Fruit fly (Drosophila melanogaster) whole organism, prepupa: ENCODE results near the gene CCT4.

ENCODE experiments used
- Blimp-1 ChIP-seq: fragments of 200-800 bp; sonication (Bioruptor generic); optimal IDR thresholded peaks from 3 replicates; lab custom pipeline; 2017; ENCODE audit warnings: missing biosample characterization, missing genetic modification characterization, mild to moderate bottlenecking, moderate library complexity, missing genetic modification reagents
- CG10631 ChIP-seq: fragments of 200-800 bp; sonication (Bioruptor generic); optimal IDR thresholded peaks from 2 replicates; lab custom pipeline; 2016; ENCODE audit warnings: missing biosample characterization, missing genetic modification characterization
- CG10669 ChIP-seq: fragments of 200-800 bp; sonication (Bioruptor generic); optimal IDR thresholded peaks from 3 replicates; lab custom pipeline; 2018; ENCODE audit warnings: missing biosample characterization, mild to moderate bottlenecking, missing genetic modification characterization, moderate library complexity
- CG11294 ChIP-seq: fragments of 200-800 bp; sonication (Bioruptor generic); IDR thresholded peaks from 2 replicates; pipeline ENCODE4 v1.3.6; 2022; ENCODE audit warnings: missing biosample characterization, missing genetic modification characterization
- CG11762 ChIP-seq: fragments of 200-800 bp; sonication (Bioruptor generic); optimal IDR thresholded peaks from 3 replicates; lab custom pipeline; 2016; ENCODE audit warnings: missing biosample characterization, missing genetic modification characterization; ENCODE audit not compliant: insufficient read depth
- CG11902 ChIP-seq: fragments of 200-800 bp; sonication (Bioruptor generic); optimal IDR thresholded peaks from 3 replicates; lab custom pipeline; 2016; ENCODE audit warnings: missing biosample characterization, missing genetic modification characterization
- CG15336 ChIP-seq: fragments of 200-800 bp; sonication (Bioruptor generic); IDR thresholded peaks from 2 replicates; pipeline ENCODE4 v1.3.6; 2022; ENCODE audit warnings: missing biosample characterization, missing genetic modification characterization
- CG1621 ChIP-seq: fragments of 200-800 bp; sonication (Bioruptor generic); optimal IDR thresholded peaks from 3 replicates; lab custom pipeline; 2018; ENCODE audit warnings: missing biosample characterization, mild to moderate bottlenecking, missing genetic modification characterization
- CG3032 ChIP-seq: fragments of 200-800 bp; optimal IDR thresholded peaks from 2 replicates; lab custom pipeline; 2019; ENCODE audit warnings: missing biosample characterization, mild to moderate bottlenecking, missing genetic modification characterization, moderate library complexity
- CG31627 ChIP-seq: fragments of 200-800 bp; sonication (Bioruptor generic); optimal IDR thresholded peaks from 3 replicates; lab custom pipeline; 2016; ENCODE audit warnings: missing biosample characterization, missing genetic modification characterization
- CG32006 ChIP-seq: fragments of 200-800 bp; sonication (Bioruptor generic); optimal IDR thresholded peaks from 3 replicates; lab custom pipeline; 2017; ENCODE audit warnings: missing biosample characterization, mild to moderate bottlenecking, missing genetic modification characterization
- CG34406 ChIP-seq: fragments of 200-800 bp; sonication (Bioruptor generic); optimal IDR thresholded peaks from 3 replicates; lab custom pipeline; 2016; ENCODE audit warnings: missing biosample characterization, missing genetic modification characterization
- CG3919 ChIP-seq: fragments of 200-800 bp; sonication (Bioruptor generic); optimal IDR thresholded peaks from 3 replicates; lab custom pipeline; 2016; ENCODE audit warnings: missing biosample characterization, missing genetic modification characterization
- CG4318 ChIP-seq: fragments of 200-800 bp; sonication (Bioruptor generic); optimal IDR thresholded peaks from 3 replicates; lab custom pipeline; 2017; ENCODE audit warnings: missing biosample characterization, mild to moderate bottlenecking, missing genetic modification characterization
- CG6163 ChIP-seq: fragments of 200-800 bp; sonication (Bioruptor generic); IDR thresholded peaks from 3 replicates; pipeline ENCODE4 v1.3.6; 2022; ENCODE audit warnings: missing biosample characterization, missing genetic modification characterization
- CG6276 ChIP-seq: fragments of 200-800 bp; sonication (Bioruptor generic); optimal IDR thresholded peaks from 2 replicates; lab custom pipeline; 2017; ENCODE audit warnings: missing biosample characterization, mild to moderate bottlenecking, missing genetic modification characterization
- CG6792 ChIP-seq: fragments of 200-800 bp; sonication (Bioruptor generic); optimal IDR thresholded peaks from 3 replicates; lab custom pipeline; 2016; ENCODE audit warnings: missing biosample characterization, missing genetic modification characterization
- CG6808 ChIP-seq: fragments of 200-800 bp; sonication (Bioruptor generic); optimal IDR thresholded peaks from 3 replicates; lab custom pipeline; 2017; ENCODE audit warnings: missing biosample characterization, missing genetic modification characterization, mild to moderate bottlenecking, moderate library complexity, missing genetic modification reagents
- CG6854 ChIP-seq: fragments of 200-800 bp; sonication (Bioruptor generic); optimal IDR thresholded peaks from 2 replicates; lab custom pipeline; 2017; ENCODE audit warnings: missing biosample characterization, mild to moderate bottlenecking, missing genetic modification characterization
- CG7368 ChIP-seq: fragments of 200-800 bp; sonication (Bioruptor generic); optimal IDR thresholded peaks from 3 replicates; lab custom pipeline; 2016; ENCODE audit warnings: missing biosample characterization, missing genetic modification characterization
- CG8119 ChIP-seq: fragments of 200-800 bp; sonication (Bioruptor generic); IDR thresholded peaks from 3 replicates; pipeline ENCODE4 v1.3.6; 2022; ENCODE audit warnings: missing biosample characterization, missing genetic modification characterization
- CG8319 ChIP-seq: fragments of 200-800 bp; sonication (Bioruptor generic); optimal IDR thresholded peaks from 3 replicates; lab custom pipeline; 2016; ENCODE audit warnings: missing biosample characterization, missing genetic modification characterization
- CG8632 ChIP-seq: fragments of 200-800 bp; sonication (Bioruptor generic); optimal IDR thresholded peaks from 3 replicates; lab custom pipeline; 2016; ENCODE audit warnings: missing biosample characterization, missing genetic modification characterization
- Eip78C ChIP-seq: fragments of 200-800 bp; sonication (Bioruptor generic); peaks from one replicate; lab custom pipeline; 2016; ENCODE audit warnings: missing biosample characterization, missing genetic modification characterization
- Eip93F ChIP-seq: fragments of 200-800 bp; sonication (Bioruptor generic); optimal IDR thresholded peaks from 2 replicates; lab custom pipeline; 2016; ENCODE audit warnings: missing biosample characterization, mild to moderate bottlenecking, missing genetic modification characterization
- Ets21C ChIP-seq: fragments of 200-800 bp; sonication (Bioruptor generic); optimal IDR thresholded peaks from 3 replicates; lab custom pipeline; 2016; ENCODE audit warnings: missing biosample characterization, missing genetic modification characterization
- Ets96B ChIP-seq: fragments of 200-800 bp; optimal IDR thresholded peaks from 2 replicates; lab custom pipeline; 2019; ENCODE audit warnings: missing biosample characterization, mild to moderate bottlenecking, missing genetic modification characterization, moderate library complexity
- Hr38 ChIP-seq: sonication (Bioruptor generic); optimal IDR thresholded peaks from 2 replicates; lab custom pipeline; 2016; ENCODE audit warnings: missing biosample characterization, missing genetic modification characterization
- Hr39 ChIP-seq: fragments of 200-800 bp; sonication (Bioruptor generic); optimal IDR thresholded peaks from 2 replicates; lab custom pipeline; 2016; ENCODE audit warnings: missing biosample characterization, missing genetic modification characterization
- Hr4 ChIP-seq: fragments of 200-800 bp; sonication (Bioruptor generic); optimal IDR thresholded peaks from 3 replicates; lab custom pipeline; 2016; ENCODE audit warnings: missing biosample characterization, missing genetic modification characterization
- Lpt ChIP-seq: fragments of 200-800 bp; sonication (Bioruptor generic); optimal IDR thresholded peaks from 3 replicates; lab custom pipeline; 2016; ENCODE audit warnings: missing biosample characterization, missing genetic modification characterization
- OdsH ChIP-seq: fragments of 200-800 bp; sonication (Bioruptor generic); optimal IDR thresholded peaks from 3 replicates; lab custom pipeline; 2016; ENCODE audit warnings: missing biosample characterization, missing genetic modification characterization
- Smox ChIP-seq: fragments of 200-800 bp; sonication (Bioruptor generic); optimal IDR thresholded peaks from 3 replicates; lab custom pipeline; 2016; ENCODE audit warnings: missing biosample characterization, missing genetic modification characterization
- Sox15 ChIP-seq: fragments of 200-800 bp; sonication (Bioruptor generic); optimal IDR thresholded peaks from 3 replicates; lab custom pipeline; 2016; ENCODE audit warnings: missing biosample characterization, missing genetic modification characterization
- achi ChIP-seq: fragments of 200-800 bp; sonication (Bioruptor generic); optimal IDR thresholded peaks from 3 replicates; lab custom pipeline; 2016; ENCODE audit warnings: missing biosample characterization, missing genetic modification characterization
- acj6 ChIP-seq: fragments of 200-800 bp; sonication (Bioruptor generic); optimal IDR thresholded peaks from 3 replicates; lab custom pipeline; 2016; ENCODE audit warnings: missing biosample characterization, missing genetic modification characterization
- dac ChIP-seq: fragments of 200-800 bp; sonication (Bioruptor generic); optimal IDR thresholded peaks from 2 replicates; lab custom pipeline; 2017; ENCODE audit warnings: missing biosample characterization, mild to moderate bottlenecking, missing genetic modification characterization
- eg ChIP-seq: fragments of 200-800 bp; sonication (Bioruptor generic); IDR thresholded peaks from 3 replicates; pipeline ENCODE4 v1.3.6; 2022; ENCODE audit warnings: missing biosample characterization, missing genetic modification characterization
- esn ChIP-seq: fragments of 200-800 bp; sonication (Bioruptor generic); optimal IDR thresholded peaks from 2 replicates; lab custom pipeline; 2016; ENCODE audit warnings: missing biosample characterization, mild to moderate bottlenecking, missing genetic modification characterization, moderate library complexity
- fd59A ChIP-seq: fragments of 200-800 bp; sonication (Bioruptor generic); optimal IDR thresholded peaks from 2 replicates; lab custom pipeline; 2017; ENCODE audit warnings: missing biosample characterization, mild to moderate bottlenecking, missing genetic modification characterization, missing genetic modification reagents
- fkh ChIP-seq: fragments of 200-800 bp; sonication (Bioruptor generic); optimal IDR thresholded peaks from 3 replicates; lab custom pipeline; 2017; ENCODE audit warnings: missing biosample characterization, mild to moderate bottlenecking, missing genetic modification characterization, moderate library complexity
- lz ChIP-seq: fragments of 200-800 bp; sonication (Bioruptor generic); optimal IDR thresholded peaks from 3 replicates; lab custom pipeline; 2016; ENCODE audit warnings: missing biosample characterization, missing genetic modification characterization
- net ChIP-seq: fragments of 200-800 bp; sonication (Bioruptor generic); optimal IDR thresholded peaks from 3 replicates; lab custom pipeline; 2016; ENCODE audit warnings: missing biosample characterization, missing genetic modification characterization
- ss ChIP-seq, 2 experiments: fragments of 200-800 bp; sonication (Bioruptor generic); optimal IDR thresholded peaks; 2 replicates in 1 of 2; 3 replicates in 1 of 2; lab custom pipeline; 2017 to 2018; ENCODE audit warnings: mild to moderate bottlenecking in 2 of 2, missing biosample characterization in 2 of 2, missing genetic modification characterization in 2 of 2, moderate library complexity in 1 of 2
- svp ChIP-seq: fragments of 200-800 bp; sonication (Bioruptor generic); peaks from one replicate; lab custom pipeline; 2016; ENCODE audit warnings: missing biosample characterization, missing genetic modification characterization
- topi ChIP-seq: fragments of 200-800 bp; sonication (Bioruptor generic); optimal IDR thresholded peaks from 3 replicates; lab custom pipeline; 2016; ENCODE audit warnings: missing biosample characterization, missing genetic modification characterization

The CCT4 gene

DNA sequence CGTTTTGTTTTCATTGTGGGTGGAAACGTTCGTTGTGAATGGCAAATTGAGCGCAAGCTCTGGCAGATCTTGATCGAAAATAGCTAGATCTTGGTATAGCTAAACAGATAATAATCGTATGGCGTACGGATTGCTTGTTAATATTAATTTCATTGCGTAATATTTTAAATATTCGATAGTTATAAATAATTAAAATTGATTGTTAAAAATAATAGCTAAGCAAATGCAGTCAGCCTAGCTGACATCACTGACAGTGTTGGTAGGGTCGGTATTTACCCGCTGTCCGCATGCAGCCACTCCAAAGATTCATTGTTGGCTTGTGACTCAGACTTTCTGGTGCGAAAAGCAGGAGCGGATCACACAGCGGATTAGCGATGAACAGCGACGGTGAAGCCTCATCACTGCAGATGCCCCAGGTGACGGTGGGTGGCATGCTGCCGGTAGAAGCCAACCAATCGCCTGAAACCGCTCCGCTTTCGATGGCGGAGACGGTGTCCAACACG is 11.7 kb upstream of the CCT4 start, which contains the start of the genes CG5776 and spict (continued):
- TF ChIP-seq net (GFP tag; lab: Kevin White, UChicago): no peak
- peak; percentile 58 for TF ChIP-seq CG34406 (GFP tag; lab: Kevin White, UChicago)
- TF ChIP-seq CG8319 (GFP tag; lab: Kevin White, UChicago): no peak
- TF ChIP-seq ss (GFP tag; optimal IDR thresholded peaks at IDR 0.05; lab: Kevin White, UChicago): peak; percentile 42 to 66
- TF ChIP-seq CG7368 (GFP tag; lab: Kevin White, UChicago): no peak
- TF ChIP-seq CG11902 (GFP tag; lab: Kevin White, UChicago): peak; percentile 73
- peak; percentile 67 for TF ChIP-seq CG3032
- TF ChIP-seq CG15336 (GFP tag; lab: Robert Waterston, UW): peak; percentile 70
- peak; percentile 51; the same call in 1 of the 2 replicates for TF ChIP-seq CG11294 (GFP tag; lab: Robert Waterston, UW)
- no peak for TF ChIP-seq Sox15 (GFP tag; lab: Kevin White, UChicago)
- peak; percentile 47 for TF ChIP-seq CG6792 (GFP tag; lab: Kevin White, UChicago)
- peak; percentile 48 for TF ChIP-seq Hr39 (GFP tag; lab: Kevin White, UChicago)
- TF ChIP-seq CG31627: peak; percentile 47
- TF ChIP-seq CG4318 (GFP tag; lab: Kevin White, UChicago): no peak
- TF ChIP-seq dac (GFP tag; lab: Kevin White, UChicago): peak; percentile 66
- peak; percentile 80 for TF ChIP-seq CG6163 (GFP tag; lab: Robert Waterston, UW)
- TF ChIP-seq CG6276 (GFP tag; lab: Kevin White, UChicago): no peak
- peak; percentile 40 for TF ChIP-seq CG6808
- peak; percentile 71 for TF ChIP-seq esn
- peak; percentile 68 for TF ChIP-seq Ets96B (tag; lab: Kevin White, UChicago)
- TF ChIP-seq Hr4 (GFP tag; lab: Kevin White, UChicago): peak; percentile 74
- TF ChIP-seq svp (GFP tag; lab: Kevin White, UChicago): peak; percentile 87
- peak; percentile 39 for TF ChIP-seq Eip93F (GFP tag; lab: Kevin White, UChicago)
- peak; percentile 69 for TF ChIP-seq lz
- peak; percentile 57 for TF ChIP-seq Smox
- peak; percentile 84 for TF ChIP-seq CG32006
- TF ChIP-seq achi: peak; percentile 64
- peak; percentile 79 for TF ChIP-seq CG10631 (GFP tag; lab: Kevin White, UChicago)
- TF ChIP-seq CG11762 (GFP tag; lab: Kevin White, UChicago): no peak
- TF ChIP-seq CG10669 (GFP tag; lab: Kevin White, UChicago): no peak
- TF ChIP-seq topi (GFP tag; lab: Kevin White, UChicago): peak; percentile 61
- peak; percentile 43 for TF ChIP-seq fd59A
- TF ChIP-seq Hr38 (GFP tag; lab: Kevin White, UChicago): no peak
- TF ChIP-seq eg: no peak; the same call in none of the 3 replicates
- TF ChIP-seq CG1621 (tag; lab: Kevin White, UChicago): peak; percentile 48
- peak; percentile 20 for TF ChIP-seq CG8632 (GFP tag; lab: Kevin White, UChicago)
- TF ChIP-seq, all 60 proteins: peak for 43

DNA sequence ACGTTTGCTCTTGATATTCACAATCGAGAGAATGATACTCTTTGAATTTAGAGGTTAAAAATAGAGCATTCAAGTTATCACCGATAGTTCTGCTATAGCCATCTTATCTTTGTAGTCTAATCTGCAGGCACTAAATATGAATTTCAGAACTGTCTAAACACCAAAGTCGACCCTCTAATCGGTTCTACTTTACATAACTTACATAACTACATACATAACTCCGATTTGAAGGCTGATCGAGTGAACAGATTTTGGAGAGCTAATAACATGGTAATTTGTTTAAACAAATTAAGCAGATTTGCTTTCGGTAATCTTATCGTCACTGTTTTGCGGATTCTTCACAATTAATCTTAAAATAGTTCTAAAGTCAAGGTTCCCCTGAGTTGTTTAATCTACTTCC is 8.8 kb upstream of the CCT4 start:
- no peak for TF ChIP-seq CG8632 (GFP tag; lab: Kevin White, UChicago)

DNA sequence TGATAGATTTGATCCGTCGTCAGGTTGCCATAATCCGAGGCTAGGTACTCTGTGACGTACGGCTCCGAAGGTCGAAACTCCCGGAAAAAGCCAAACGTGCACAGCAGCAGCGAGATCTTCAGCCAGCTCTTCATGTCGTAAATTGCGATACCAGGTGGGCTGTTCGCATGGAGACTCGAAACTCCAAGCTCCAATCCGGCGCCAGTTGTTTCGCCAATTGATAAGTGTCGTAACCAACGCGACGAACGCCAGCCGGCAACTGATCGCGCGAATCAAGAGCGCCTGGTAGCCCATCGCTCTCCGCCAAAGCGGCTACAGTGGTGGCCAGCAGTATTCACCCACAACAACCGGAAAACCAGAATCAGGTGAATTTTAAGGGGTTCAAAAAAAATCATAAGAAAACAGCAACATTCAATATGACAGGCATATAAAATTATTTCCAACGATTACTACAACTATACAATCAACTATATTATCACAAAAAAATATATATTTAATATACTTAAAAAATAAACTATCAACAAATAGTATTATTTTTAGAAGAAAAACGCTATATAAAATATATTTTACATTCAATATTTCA is 7.7 kb upstream of the CCT4 start, which contains the start of gene CG17036:
Gene CG17036 (minus strand): TSS at position 366 of the 583 bp plus-strand sequence.
- TF ChIP-seq CG8632 (GFP tag; lab: Kevin White, UChicago) (peak; percentile 42), Eip93F (GFP tag; lab: Kevin White, UChicago) (no peak), CG8119 (GFP tag; lab: Robert Waterston, UW) (peak; percentile 36; the same call in 1 of the 3 replicates), dac (GFP tag; lab: Kevin White, UChicago) (no peak), OdsH (GFP tag; lab: Kevin White, UChicago) (no peak), CG3919 (GFP tag; lab: Kevin White, UChicago) (no peak), Lpt (GFP tag; lab: Kevin White, UChicago) (no peak), CG6792 (GFP tag; lab: Kevin White, UChicago) (peak; percentile 10), esn (peak; percentile 31), CG6163 (GFP tag; lab: Robert Waterston, UW) (peak; percentile 48; the same call in 2 of the 3 replicates), fkh (GFP tag; lab: Kevin White, UChicago) (no peak), Eip78C (GFP tag; lab: Kevin White, UChicago) (peak; percentile 57), acj6 (GFP tag; lab: Kevin White, UChicago) (no peak), CG1621 (tag; lab: Kevin White, UChicago) (peak; percentile 19), CG6854 (peak; percentile 15), Blimp-1 (GFP tag; lab: Kevin White, UChicago) (no peak), net (GFP tag; lab: Kevin White, UChicago) (no peak), CG32006 (peak; percentile 49), CG11902 (GFP tag; lab: Kevin White, UChicago) (no peak), Ets21C (GFP tag; lab: Kevin White, UChicago) (no peak)
- TF ChIP-seq, all 60 proteins: peak for 9
